Fruit fly (Drosophila melanogaster) whole organism, embryonic: ENCODE measurements around the gene IFT52.

Experiments
- Bteb2 ChIP-seq: fragments of 200-800 bp; sonication (Bioruptor generic); optimal IDR thresholded peaks from 2 replicates; lab custom pipeline; 2016; ENCODE audit warnings: missing biosample characterization, missing genetic modification characterization
- C15 ChIP-seq: fragments of 200-800 bp; sonication (Bioruptor generic); IDR thresholded peaks from 3 replicates; pipeline ENCODE4 v1.3.6; 2022; ENCODE audit warnings: missing biosample characterization, missing genetic modification characterization
- CG1024 ChIP-seq: fragments of 200-800 bp; sonication (Bioruptor generic); IDR thresholded peaks from 2 replicates; pipeline ENCODE4 v1.3.6; 2022; ENCODE audit warnings: missing biosample characterization, missing genetic modification characterization
- CG10321 ChIP-seq: fragments of 200-800 bp; sonication (Bioruptor generic); IDR thresholded peaks from 2 replicates; pipeline ENCODE4 v1.3.6; 2022; ENCODE audit warnings: missing biosample characterization, missing genetic modification characterization
- CG10366 ChIP-seq: fragments of 200-800 bp; sonication (Bioruptor generic); IDR thresholded peaks from 2 replicates; pipeline ENCODE4 v1.3.6; 2022; ENCODE audit warnings: missing biosample characterization, missing genetic modification characterization
- CG12659 ChIP-seq: fragments of 200-800 bp; sonication (Bioruptor generic); optimal IDR thresholded peaks from 3 replicates; lab custom pipeline; 2017; ENCODE audit warnings: mild to moderate bottlenecking, missing biosample characterization, missing genetic modification reagents, missing genetic modification characterization
- CG16813 ChIP-seq: fragments of 200-800 bp; sonication (Bioruptor generic); IDR thresholded peaks from 3 replicates; pipeline ENCODE4 v1.3.6; 2022; ENCODE audit warnings: missing biosample characterization, missing genetic modification characterization; ENCODE audit not compliant: partially characterized antibody
- CG17328 ChIP-seq: fragments of 200-800 bp; sonication (Bioruptor generic); IDR thresholded peaks from 2 replicates; pipeline ENCODE4 v1.3.6; 2022; ENCODE audit warnings: missing biosample characterization, missing genetic modification characterization
- CG1792 ChIP-seq: fragments of 200-800 bp; sonication (Bioruptor generic); optimal IDR thresholded peaks from 2 replicates; lab custom pipeline; 2016; ENCODE audit warnings: missing biosample characterization, missing genetic modification characterization
- CG32532 ChIP-seq: fragments of 200-800 bp; sonication (Bioruptor generic); IDR thresholded peaks from 2 replicates; pipeline ENCODE4 v1.3.6; 2022; ENCODE audit warnings: missing biosample characterization, missing genetic modification characterization
- CG32767 ChIP-seq: fragments of 200-800 bp; sonication (Bioruptor generic); IDR thresholded peaks from 2 replicates; pipeline ENCODE4 v1.3.6; 2022; ENCODE audit warnings: missing biosample characterization, missing genetic modification characterization
- CG3995 ChIP-seq: fragments of 200-800 bp; sonication (Bioruptor generic); optimal IDR thresholded peaks from 3 replicates; lab custom pipeline; 2016; ENCODE audit warnings: missing biosample characterization, missing genetic modification characterization
- CG4328 ChIP-seq: fragments of 200-800 bp; sonication (Bioruptor generic); optimal IDR thresholded peaks from 3 replicates; lab custom pipeline; 2017; ENCODE audit warnings: missing biosample characterization, missing genetic modification reagents, missing genetic modification characterization
- CG7556 ChIP-seq: fragments of 200-800 bp; sonication (Bioruptor generic); optimal IDR thresholded peaks from 2 replicates; lab custom pipeline; 2017; ENCODE audit warnings: missing biosample characterization, mild to moderate bottlenecking, missing genetic modification characterization
- CG8388 ChIP-seq: fragments of 200-800 bp; sonication (Bioruptor generic); optimal IDR thresholded peaks from 2 replicates; lab custom pipeline; 2019; ENCODE audit warnings: missing biosample characterization, mild to moderate bottlenecking, missing genetic modification characterization, moderate library complexity
- Dad ChIP-seq: fragments of 200-800 bp; sonication (Bioruptor generic); optimal IDR thresholded peaks from 3 replicates; lab custom pipeline; 2016; ENCODE audit warnings: missing biosample characterization, missing genetic modification characterization
- Dip2 ChIP-seq: fragments of 200-800 bp; sonication (Bioruptor generic); IDR thresholded peaks from 2 replicates; pipeline ENCODE4 v1.3.6; 2022; ENCODE audit warnings: missing biosample characterization, missing genetic modification characterization
- Eip74EF ChIP-seq, 2 experiments: fragments of 200-800 bp in 1 of 2; fragments of >200 bp in 1 of 2; sonication (Bioruptor generic) in 1 of 2; optimal IDR thresholded peaks; 2 replicates each; lab custom pipeline; 2017 to 2019; ENCODE audit warnings: missing biosample characterization in 2 of 2, missing genetic modification characterization in 2 of 2, mild to moderate bottlenecking in 1 of 2, moderate library complexity in 1 of 2
- Fer1 ChIP-seq: fragments of 200-800 bp; sonication (Bioruptor generic); optimal IDR thresholded peaks from 2 replicates; lab custom pipeline; 2017; ENCODE audit warnings: missing biosample characterization, mild to moderate bottlenecking, missing genetic modification characterization
- HLHmδ ChIP-seq: fragments of 200-800 bp; sonication (Bioruptor generic); optimal IDR thresholded peaks from 2 replicates; lab custom pipeline; 2018; ENCODE audit warnings: missing biosample characterization, mild to moderate bottlenecking, missing genetic modification characterization, moderate library complexity
- HmgD ChIP-seq: fragments of 200-800 bp; sonication (Bioruptor generic); optimal IDR thresholded peaks from 3 replicates; lab custom pipeline; 2016; ENCODE audit warnings: missing biosample characterization, missing genetic modification characterization
- MESR4 ChIP-seq: fragments of 200-800 bp; sonication (Bioruptor generic); optimal IDR thresholded peaks from 2 replicates; lab custom pipeline; 2018; ENCODE audit warnings: missing biosample characterization, mild to moderate bottlenecking, missing genetic modification characterization, moderate library complexity
- Myb ChIP-seq: fragments of 200-800 bp; sonication (Bioruptor generic); optimal IDR thresholded peaks from 2 replicates; lab custom pipeline; 2016; ENCODE audit warnings: missing biosample characterization, missing genetic modification characterization
- Neu2 ChIP-seq: fragments of 200-800 bp; sonication (Bioruptor generic); optimal IDR thresholded peaks from 3 replicates; lab custom pipeline; 2016; ENCODE audit warnings: missing biosample characterization, missing genetic modification characterization, borderline replicate concordance
- Nf-YB ChIP-seq: fragments of 200-800 bp; sonication (Bioruptor generic); optimal IDR thresholded peaks from 3 replicates; lab custom pipeline; 2019; ENCODE audit warnings: missing biosample characterization, mild to moderate bottlenecking, missing genetic modification characterization, moderate library complexity
- Pdp1 ChIP-seq, 2 experiments: fragments of 200-800 bp; sonication (Bioruptor generic); optimal IDR thresholded peaks; 3 replicates each; lab custom pipeline; 2016; ENCODE audit warnings: missing biosample characterization in 2 of 2, missing genetic modification characterization in 2 of 2, mild to moderate bottlenecking in 1 of 2, moderate library complexity in 1 of 2
- Taf1 ChIP-seq: fragments of 200-800 bp; sonication (Bioruptor generic); IDR thresholded peaks from 2 replicates; pipeline ENCODE4 v1.3.6; 2022; ENCODE audit warnings: missing biosample characterization, missing genetic modification characterization
- Xrp1 ChIP-seq: fragments of 200-800 bp; sonication (Bioruptor generic); IDR thresholded peaks from 2 replicates; pipeline ENCODE4 v1.3.6; 2022; ENCODE audit warnings: missing biosample characterization, missing genetic modification characterization
- caup ChIP-seq: fragments of 200-800 bp; sonication (Bioruptor generic); optimal IDR thresholded peaks from 3 replicates; lab custom pipeline; 2017; ENCODE audit warnings: missing biosample characterization, mild to moderate bottlenecking, missing genetic modification characterization, moderate library complexity; ENCODE audit not compliant: severe bottlenecking
- cg ChIP-seq: fragments of 200-800 bp; sonication (Bioruptor generic); optimal IDR thresholded peaks from 3 replicates; lab custom pipeline; 2019; ENCODE audit warnings: missing biosample characterization, mild to moderate bottlenecking, missing genetic modification characterization, moderate library complexity
- ci ChIP-seq: fragments of 200-800 bp; sonication (Bioruptor generic); IDR thresholded peaks from 3 replicates; pipeline ENCODE4 v1.3.6; 2022; ENCODE audit warnings: missing biosample characterization, missing genetic modification characterization
- dati ChIP-seq: fragments of 200-800 bp; sonication (Bioruptor generic); IDR thresholded peaks from 2 replicates; pipeline ENCODE4 v1.3.6; 2022; ENCODE audit warnings: missing biosample characterization, missing genetic modification characterization
- disco-r ChIP-seq: fragments of 200-800 bp; sonication (Bioruptor generic); optimal IDR thresholded peaks from 2 replicates; lab custom pipeline; 2016; ENCODE audit warnings: missing biosample characterization, missing genetic modification characterization
- ems ChIP-seq: fragments of 200-800 bp; sonication (Bioruptor generic); optimal IDR thresholded peaks from 3 replicates; lab custom pipeline; 2016; ENCODE audit warnings: missing biosample characterization, missing genetic modification characterization
- fd96Cb ChIP-seq: fragments of 200-800 bp; sonication (Bioruptor generic); optimal IDR thresholded peaks from 2 replicates; lab custom pipeline; 2018; ENCODE audit warnings: missing biosample characterization, mild to moderate bottlenecking, missing genetic modification characterization, moderate library complexity
- gro ChIP-seq: fragments of 200-800 bp; sonication (Bioruptor generic); optimal IDR thresholded peaks from 2 replicates; lab custom pipeline; 2016; ENCODE audit warnings: missing biosample characterization, missing genetic modification characterization
- kni ChIP-seq: fragments of 200-800 bp; sonication (Bioruptor generic); optimal IDR thresholded peaks from 3 replicates; lab custom pipeline; 2017; ENCODE audit warnings: mild to moderate bottlenecking, missing biosample characterization, missing genetic modification reagents, missing genetic modification characterization
- lilli ChIP-seq: fragments of 200-800 bp; sonication (Bioruptor generic); optimal IDR thresholded peaks from 3 replicates; lab custom pipeline; 2016; ENCODE audit warnings: missing biosample characterization, missing genetic modification characterization
- mam ChIP-seq: fragments of 200-800 bp; sonication (Bioruptor generic); optimal IDR thresholded peaks from 3 replicates; lab custom pipeline; 2016; ENCODE audit warnings: missing biosample characterization, missing genetic modification characterization
- mirr ChIP-seq: fragments of 200-800 bp; sonication (Bioruptor generic); optimal IDR thresholded peaks from 3 replicates; lab custom pipeline; 2018; ENCODE audit warnings: missing biosample characterization, mild to moderate bottlenecking, missing genetic modification characterization
- pan ChIP-seq, 4 experiments: fragments of >200 bp in 3 of 4; fragments of 200-800 bp in 1 of 4; sonication (Bioruptor generic) in 1 of 4; optimal IDR thresholded peaks in 3 of 4; IDR thresholded peaks in 1 of 4; 2 replicates each; pipeline versions ENCODE4 v1.3.6 to Lab custom; 2017 to 2022; ENCODE audit warnings: missing biosample characterization in 2 of 4, missing genetic modification characterization in 2 of 4, mixed read lengths in 1 of 4
- phol ChIP-seq: fragments of 200-800 bp; sonication (Bioruptor generic); optimal IDR thresholded peaks from 3 replicates; lab custom pipeline; 2018; ENCODE audit warnings: missing biosample characterization, mild to moderate bottlenecking, missing genetic modification characterization, moderate library complexity
- psq ChIP-seq: fragments of 200-800 bp; sonication (Bioruptor generic); optimal IDR thresholded peaks from 2 replicates; lab custom pipeline; 2017; ENCODE audit warnings: missing biosample characterization, missing genetic modification characterization
- slbo ChIP-seq: fragments of 200-800 bp; sonication (Bioruptor generic); IDR thresholded peaks from 2 replicates; pipeline ENCODE4 v1.3.6; 2022; ENCODE audit warnings: missing biosample characterization, missing genetic modification characterization
- sna ChIP-seq: fragments of 200-800 bp; sonication (Bioruptor generic); IDR thresholded peaks from 2 replicates; pipeline ENCODE4 v1.3.6; 2022; ENCODE audit warnings: missing biosample characterization, missing genetic modification characterization; ENCODE audit not compliant: partially characterized antibody
- ssp ChIP-seq: fragments of 200-800 bp; sonication (Bioruptor generic); IDR thresholded peaks from 2 replicates; pipeline ENCODE4 v1.3.6; 2022; ENCODE audit warnings: missing biosample characterization, missing genetic modification characterization
- vvl ChIP-seq: fragments of 200-800 bp; sonication (Bioruptor generic); IDR thresholded peaks from 2 replicates; pipeline ENCODE4 v1.3.6; 2022; ENCODE audit warnings: missing biosample characterization, missing genetic modification characterization
- wek ChIP-seq: fragments of 200-800 bp; sonication (Bioruptor generic); optimal IDR thresholded peaks from 3 replicates; lab custom pipeline; 2018; ENCODE audit warnings: missing biosample characterization, mild to moderate bottlenecking, missing genetic modification characterization, moderate library complexity
- wor ChIP-seq: fragments of 200-800 bp; sonication (Bioruptor generic); IDR thresholded peaks from 2 replicates; pipeline ENCODE4 v1.3.6; 2022; ENCODE audit warnings: missing biosample characterization, missing genetic modification characterization

Gene IFT52

dm6 chr2L:6601018-6601505 lies 43.8 kb upstream of the IFT52 start, which contains the start of gene Dpp10 (continued):
- TF ChIP-seq cg (no peak), sna (no peak), dati (GFP tag; lab: Robert Waterston, UW) (peak; percentile 71), ems (GFP tag; lab: Kevin White, UChicago) (peak; percentile 91), wor (GFP tag; lab: Robert Waterston, UW) (peak; percentile 92), CG1792 (peak; percentile 83), Taf1 (GFP tag; lab: Robert Waterston, UW) (peak; percentile 94), wek (GFP tag; lab: Kevin White, UChicago) (peak; percentile 1), CG10321 (peak; percentile 81), mam (GFP tag; lab: Kevin White, UChicago) (peak; percentile 94), Myb (peak; percentile 76), mirr (GFP tag; lab: Kevin White, UChicago) (peak; percentile 71), MESR4 (peak; percentile 15), psq (GFP tag; lab: Kevin White, UChicago) (peak; percentile 12), disco-r (GFP tag; lab: Kevin White, UChicago) (peak; percentile 80), Fer1 (peak; percentile 97), Dip2 (GFP tag; lab: Robert Waterston, UW) (0 out of 2 replicates have a peak, but pooled peaks have one; percentile 44), HLHmδ (GFP tag; lab: Kevin White, UChicago) (no peak), CG4328 (peak; percentile 79), ssp (GFP tag; lab: Robert Waterston, UW) (peak; percentile 87), caup (GFP tag; lab: Kevin White, UChicago) (peak; percentile 92), CG3995 (GFP tag; lab: Kevin White, UChicago) (peak; percentile 44), vvl (GFP tag; lab: Robert Waterston, UW) (peak; percentile 97), C15 (GFP tag; lab: Robert Waterston, UW) (peak; percentile 94), CG32767 (GFP tag; lab: Robert Waterston, UW) (peak; percentile 95), Eip74EF (GFP tag; optimal IDR thresholded peaks at IDR 0.05; lab: Kevin White, UChicago) (peak in 1 of 2 experiments; percentile 63), gro (GFP tag; lab: Kevin White, UChicago) (peak; percentile 95), Dad (peak; percentile 91), fd96Cb (tag; lab: Kevin White, UChicago) (peak; percentile 77), CG10366 (peak; percentile 94), Nf-YB (GFP tag; lab: Kevin White, UChicago) (peak; percentile 41), kni (GFP tag; lab: Kevin White, UChicago) (no peak), CG8388 (GFP tag; lab: Kevin White, UChicago) (peak; percentile 65), Pdp1 (GFP tag; optimal IDR thresholded peaks at IDR 0.05; lab: Kevin White, UChicago) (peak; percentile 87), Neu2 (GFP tag; lab: Kevin White, UChicago) (peak; percentile 28), CG16813 (GFP tag; lab: Robert Waterston, UW) (no peak), Xrp1 (peak; percentile 92), ci (peak; percentile 97), CG12659 (peak; percentile 91), CG7556 (GFP tag; lab: Kevin White, UChicago) (peak; percentile 96), pan (optimal IDR thresholded peaks at IDR 0.05; lab: Kevin White, UChicago) (no peak), pan (GFP tag; optimal IDR thresholded peaks at IDR 0.05 in 1 of 2, IDR thresholded peaks at IDR 0.05 in 1 of 2) (peak in 1 of 2 experiments; percentile 97), HmgD (GFP tag; lab: Kevin White, UChicago) (peak; percentile 25), CG1024 (GFP tag; lab: Robert Waterston, UW) (peak; percentile 79), CG17328 (GFP tag; lab: Robert Waterston, UW) (peak; percentile 92), CG32532 (GFP tag; lab: Robert Waterston, UW) (peak; percentile 97), phol (tag; lab: Kevin White, UChicago) (peak; percentile 75), lilli (peak; percentile 97), Bteb2 (peak; percentile 91), slbo (GFP tag; lab: Robert Waterston, UW) (peak; percentile 99)
